Fruit fly (Drosophila melanogaster) whole organism, embryonic: ENCODE measurements around the gene puf.
A peak's percentile ranks its signal among the peaks of the same experiment; 100 is the strongest.

Experiments used
- ATbp ChIP-seq: fragments of 200-800 bp; sonication (Bioruptor generic); optimal IDR thresholded peaks from 2 replicates; lab custom pipeline; 2017; ENCODE audit warnings: missing biosample characterization, mild to moderate bottlenecking, missing genetic modification characterization, missing genetic modification reagents
- Aef1 ChIP-seq: fragments of 200-800 bp; sonication (Bioruptor generic); IDR thresholded peaks from 3 replicates; pipeline ENCODE4 v1.3.6; 2022; ENCODE audit warnings: missing biosample characterization, missing genetic modification characterization
- CG10147 ChIP-seq: fragments of 200-800 bp; sonication (Bioruptor generic); optimal IDR thresholded peaks from 2 replicates; lab custom pipeline; 2019; ENCODE audit warnings: missing biosample characterization, mild to moderate bottlenecking, missing genetic modification characterization, moderate library complexity
- CG10979 ChIP-seq: fragments of 200-800 bp; sonication (Bioruptor generic); optimal IDR thresholded peaks from 2 replicates; lab custom pipeline; 2018; ENCODE audit warnings: missing biosample characterization, mild to moderate bottlenecking, missing genetic modification characterization, moderate library complexity
- CG11093 ChIP-seq: fragments of 200-800 bp; sonication (Bioruptor generic); IDR thresholded peaks from 3 replicates; pipeline ENCODE4 v1.3.6; 2022; ENCODE audit warnings: missing biosample characterization, missing genetic modification characterization
- CG11723 ChIP-seq: fragments of 200-800 bp; sonication (Bioruptor generic); optimal IDR thresholded peaks from 2 replicates; lab custom pipeline; 2017; ENCODE audit warnings: missing biosample characterization, mild to moderate bottlenecking, missing genetic modification characterization
- CG12744 ChIP-seq: fragments of 200-800 bp; sonication (Bioruptor generic); optimal IDR thresholded peaks from 2 replicates; lab custom pipeline; 2016; ENCODE audit warnings: missing biosample characterization, missing genetic modification characterization
- CG12942 ChIP-seq: fragments of 200-800 bp; sonication (Bioruptor generic); optimal IDR thresholded peaks from 3 replicates; lab custom pipeline; 2016; ENCODE audit warnings: missing biosample characterization, missing genetic modification characterization
- CG13287 ChIP-seq: fragments of 200-800 bp; sonication (Bioruptor generic); IDR thresholded peaks from 2 replicates; pipeline ENCODE4 v1.3.6; 2022; ENCODE audit warnings: missing biosample characterization, missing genetic modification characterization; ENCODE audit not compliant: partially characterized antibody
- CG13424 ChIP-seq: fragments of 200-800 bp; sonication (Bioruptor generic); optimal IDR thresholded peaks from 2 replicates; lab custom pipeline; 2019; ENCODE audit warnings: missing biosample characterization, mild to moderate bottlenecking, missing genetic modification characterization, moderate library complexity
- CG15011 ChIP-seq: fragments of 200-800 bp; sonication (Bioruptor generic); optimal IDR thresholded peaks from 3 replicates; lab custom pipeline; 2018; ENCODE audit warnings: missing biosample characterization, mild to moderate bottlenecking, missing genetic modification characterization
- CG1529 ChIP-seq: fragments of 200-800 bp; sonication (Bioruptor generic); optimal IDR thresholded peaks from 3 replicates; lab custom pipeline; 2018; ENCODE audit warnings: missing biosample characterization, missing genetic modification characterization
- CG1603 ChIP-seq: fragments of 200-800 bp; sonication (Bioruptor generic); optimal IDR thresholded peaks from 2 replicates; lab custom pipeline; 2019; ENCODE audit warnings: missing biosample characterization, mild to moderate bottlenecking, missing genetic modification characterization, moderate library complexity
- CG17802 ChIP-seq: fragments of 200-800 bp; sonication (Bioruptor generic); optimal IDR thresholded peaks from 2 replicates; lab custom pipeline; 2018; ENCODE audit warnings: missing biosample characterization, mild to moderate bottlenecking, missing genetic modification characterization, moderate library complexity
- CG18476 ChIP-seq: fragments of 200-800 bp; sonication (Bioruptor generic); optimal IDR thresholded peaks from 2 replicates; lab custom pipeline; 2016; ENCODE audit warnings: missing biosample characterization, mild to moderate bottlenecking, missing genetic modification characterization
- CG18619 ChIP-seq: fragments of 200-800 bp; sonication (Bioruptor generic); optimal IDR thresholded peaks from 3 replicates; lab custom pipeline; 2017; ENCODE audit warnings: missing biosample characterization, mild to moderate bottlenecking, missing genetic modification characterization
- CG2116 ChIP-seq: fragments of 200-800 bp; sonication (Bioruptor generic); optimal IDR thresholded peaks from 3 replicates; lab custom pipeline; 2018; ENCODE audit warnings: missing biosample characterization, mild to moderate bottlenecking, missing genetic modification characterization
- CG34422 ChIP-seq: fragments of 200-800 bp; sonication (Bioruptor generic); IDR thresholded peaks from 3 replicates; pipeline ENCODE4 v1.3.6; 2022; ENCODE audit warnings: missing biosample characterization, missing genetic modification characterization
- CG3995 ChIP-seq: fragments of 200-800 bp; sonication (Bioruptor generic); optimal IDR thresholded peaks from 3 replicates; lab custom pipeline; 2016; ENCODE audit warnings: missing biosample characterization, missing genetic modification characterization
- CG6683 ChIP-seq: fragments of 200-800 bp; sonication (Bioruptor generic); optimal IDR thresholded peaks from 2 replicates; lab custom pipeline; 2017; ENCODE audit warnings: missing biosample characterization, mild to moderate bottlenecking, missing genetic modification characterization, missing genetic modification reagents
- CG6791 ChIP-seq: fragments of 200-800 bp; sonication (Bioruptor generic); IDR thresholded peaks from 3 replicates; pipeline ENCODE4 v1.3.6; 2022; ENCODE audit warnings: missing biosample characterization, missing genetic modification characterization; ENCODE audit not compliant: partially characterized antibody
- CG8290 ChIP-seq, 3 experiments: fragments of 200-800 bp; sonication (Bioruptor generic); optimal IDR thresholded peaks; 2 replicates each; lab custom pipeline; 2016 to 2019; ENCODE audit warnings: missing biosample characterization in 3 of 3, missing genetic modification characterization in 3 of 3, mild to moderate bottlenecking in 2 of 3, moderate library complexity in 1 of 3
- CG8388 ChIP-seq: fragments of 200-800 bp; sonication (Bioruptor generic); optimal IDR thresholded peaks from 2 replicates; lab custom pipeline; 2019; ENCODE audit warnings: missing biosample characterization, mild to moderate bottlenecking, missing genetic modification characterization, moderate library complexity
- CG9215 ChIP-seq: fragments of 200-800 bp; sonication (Bioruptor generic); IDR thresholded peaks from 2 replicates; pipeline ENCODE4 v1.3.6; 2022; ENCODE audit warnings: missing biosample characterization, missing genetic modification characterization
- D ChIP-seq, 2 experiments: fragments of 200-800 bp in 1 of 2; fragments of >200 bp in 1 of 2; sonication (Bioruptor generic) in 1 of 2; optimal IDR thresholded peaks; 2 replicates in 1 of 2; 3 replicates in 1 of 2; lab custom pipeline; 2017; ENCODE audit warnings: mild to moderate bottlenecking in 1 of 2, missing biosample characterization in 1 of 2, missing genetic modification characterization in 1 of 2, missing genetic modification reagents in 1 of 2
- D19B ChIP-seq: fragments of 200-800 bp; sonication (Bioruptor generic); optimal IDR thresholded peaks from 2 replicates; lab custom pipeline; 2017; ENCODE audit warnings: missing biosample characterization, mild to moderate bottlenecking, missing genetic modification characterization
- Dbx ChIP-seq: fragments of 200-800 bp; sonication (Bioruptor generic); IDR thresholded peaks from 3 replicates; pipeline ENCODE4 v1.3.6; 2022; ENCODE audit warnings: missing biosample characterization, missing genetic modification characterization
- Dip2 ChIP-seq: fragments of 200-800 bp; sonication (Bioruptor generic); IDR thresholded peaks from 2 replicates; pipeline ENCODE4 v1.3.6; 2022; ENCODE audit warnings: missing biosample characterization, missing genetic modification characterization
- Dll ChIP-seq: fragments of 200-800 bp; sonication (Bioruptor generic); IDR thresholded peaks from 4 replicates; pipeline ENCODE4 v1.3.6; 2022; ENCODE audit warnings: missing biosample characterization, missing genetic modification characterization; ENCODE audit not compliant: partially characterized antibody
- Doc2 ChIP-seq: fragments of 200-800 bp; sonication (Bioruptor generic); IDR thresholded peaks from 2 replicates; pipeline ENCODE4 v1.3.6; 2022; ENCODE audit warnings: missing biosample characterization, missing genetic modification characterization
- Doc3 ChIP-seq: fragments of 200-800 bp; sonication (Bioruptor generic); IDR thresholded peaks from 3 replicates; pipeline ENCODE4 v1.3.6; 2022; ENCODE audit warnings: missing biosample characterization, missing genetic modification characterization; ENCODE audit not compliant: partially characterized antibody
- Hand ChIP-seq: fragments of 200-800 bp; sonication (Bioruptor generic); optimal IDR thresholded peaks from 2 replicates; lab custom pipeline; 2017; ENCODE audit warnings: mild to moderate bottlenecking, missing biosample characterization, missing genetic modification reagents, missing genetic modification characterization
- Hr78 ChIP-seq, 2 experiments: fragments of 200-800 bp in 1 of 2; fragments of >200 bp in 1 of 2; sonication (Bioruptor generic) in 1 of 2; optimal IDR thresholded peaks; 2 replicates each; lab custom pipeline; 2017 to 2019; ENCODE audit warnings: missing biosample characterization in 2 of 2, missing genetic modification characterization in 2 of 2, mild to moderate bottlenecking in 1 of 2, moderate library complexity in 1 of 2
- MTF-1 ChIP-seq: fragments of 200-800 bp; sonication (Bioruptor generic); optimal IDR thresholded peaks from 2 replicates; lab custom pipeline; 2018; ENCODE audit warnings: missing biosample characterization, mild to moderate bottlenecking, missing genetic modification characterization, borderline replicate concordance
- Ptx1 ChIP-seq: fragments of 200-800 bp; sonication (Bioruptor generic); IDR thresholded peaks from 2 replicates; pipeline ENCODE4 v1.3.6; 2022; ENCODE audit warnings: missing biosample characterization, missing genetic modification characterization
- abd-A ChIP-seq: fragments of 200-800 bp; sonication (Bioruptor generic); optimal IDR thresholded peaks from 3 replicates; lab custom pipeline; 2019; ENCODE audit warnings: missing biosample characterization, mild to moderate bottlenecking, missing genetic modification characterization, moderate library complexity
- cad ChIP-seq: fragments of >200 bp; optimal IDR thresholded peaks from 2 replicates; lab custom pipeline; 2017; ENCODE audit warnings: missing biosample characterization, missing genetic modification characterization
- chn ChIP-seq: fragments of 200-800 bp; sonication (Bioruptor generic); optimal IDR thresholded peaks from 2 replicates; lab custom pipeline; 2016; ENCODE audit warnings: missing biosample characterization, missing genetic modification characterization
- corto ChIP-seq: fragments of 200-800 bp; sonication (Bioruptor generic); optimal IDR thresholded peaks from 2 replicates; lab custom pipeline; 2016; ENCODE audit warnings: missing biosample characterization, mild to moderate bottlenecking, missing genetic modification characterization, moderate library complexity
- jumu ChIP-seq: fragments of 200-800 bp; sonication (Bioruptor generic); optimal IDR thresholded peaks from 3 replicates; lab custom pipeline; 2016; ENCODE audit warnings: missing biosample characterization, missing genetic modification characterization
- nerfin-2 ChIP-seq: fragments of 200-800 bp; sonication (Bioruptor generic); IDR thresholded peaks from 2 replicates; pipeline ENCODE4 v1.3.6; 2022; ENCODE audit warnings: missing biosample characterization, missing genetic modification characterization; ENCODE audit not compliant: partially characterized antibody
- oc ChIP-seq: fragments of 200-800 bp; sonication (Bioruptor generic); optimal IDR thresholded peaks from 2 replicates; lab custom pipeline; 2018; ENCODE audit warnings: missing biosample characterization, mild to moderate bottlenecking, missing genetic modification characterization, moderate library complexity
- org-1 ChIP-seq: fragments of 200-800 bp; sonication (Bioruptor generic); optimal IDR thresholded peaks from 2 replicates; lab custom pipeline; 2017; ENCODE audit warnings: missing biosample characterization, missing genetic modification characterization
- peb ChIP-seq: fragments of 200-800 bp; sonication (Bioruptor generic); IDR thresholded peaks from 2 replicates; pipeline ENCODE4 v1.3.6; 2022; ENCODE audit warnings: missing biosample characterization, missing genetic modification characterization
- psq ChIP-seq: fragments of 200-800 bp; sonication (Bioruptor generic); optimal IDR thresholded peaks from 2 replicates; lab custom pipeline; 2017; ENCODE audit warnings: missing biosample characterization, missing genetic modification characterization
- unc-4 ChIP-seq: fragments of 200-800 bp; sonication (Bioruptor generic); IDR thresholded peaks from 2 replicates; pipeline ENCODE4 v1.3.6; 2022; ENCODE audit warnings: missing biosample characterization, missing genetic modification characterization; ENCODE audit not compliant: partially characterized antibody
- vvl ChIP-seq: fragments of 200-800 bp; sonication (Bioruptor generic); IDR thresholded peaks from 2 replicates; pipeline ENCODE4 v1.3.6; 2022; ENCODE audit warnings: missing biosample characterization, missing genetic modification characterization
- zf30C ChIP-seq: fragments of 200-800 bp; sonication (Bioruptor generic); optimal IDR thresholded peaks from 3 replicates; lab custom pipeline; 2018; ENCODE audit warnings: missing biosample characterization, mild to moderate bottlenecking, missing genetic modification characterization

puf gene

dm6 chr3R:24661679-24662411, 12.0 kb upstream of the puf start, which contains the start of gene Ppox (continued):
- TF ChIP-seq D (optimal IDR thresholded peaks at IDR 0.05; lab: Kevin White, UChicago) = no peak
- no peak for TF ChIP-seq D (GFP tag; optimal IDR thresholded peaks at IDR 0.05; lab: Kevin White, UChicago)
- TF ChIP-seq CG1603 (tag; lab: Kevin White, UChicago) = no peak
- no peak for TF ChIP-seq Hand
- TF ChIP-seq CG10147 (GFP tag; lab: Kevin White, UChicago) = no peak
- TF ChIP-seq Dll (GFP tag; lab: Robert Waterston, UW) = peak; percentile 96
- TF ChIP-seq Hr78 (GFP tag; optimal IDR thresholded peaks at IDR 0.05; lab: Kevin White, UChicago) = no peak
- TF ChIP-seq CG10979 (tag; lab: Kevin White, UChicago) = no peak
- no peak for TF ChIP-seq Ptx1 (GFP tag; lab: Robert Waterston, UW)
- TF ChIP-seq corto (GFP tag; lab: Kevin White, UChicago) = no peak
- no peak for TF ChIP-seq CG1529
- TF ChIP-seq vvl (GFP tag; lab: Robert Waterston, UW) = no peak
- no peak for TF ChIP-seq ATbp
- no peak for TF ChIP-seq org-1 (GFP tag; lab: Kevin White, UChicago)
- no peak for TF ChIP-seq oc (tag; lab: Kevin White, UChicago)
- no peak for TF ChIP-seq chn
- no peak for TF ChIP-seq psq (GFP tag; lab: Kevin White, UChicago)
- no peak for TF ChIP-seq CG11723 (GFP tag; lab: Kevin White, UChicago)
- peak; percentile 98 for TF ChIP-seq CG13287
- TF ChIP-seq peb = no peak
- TF ChIP-seq CG11093 (GFP tag; lab: Robert Waterston, UW) = no peak
- TF ChIP-seq jumu (GFP tag; lab: Kevin White, UChicago) = no peak
- peak; percentile 25 for TF ChIP-seq CG2116
- TF ChIP-seq CG13424 (tag; lab: Kevin White, UChicago) = no peak
- no peak for TF ChIP-seq CG15011 (GFP tag; lab: Kevin White, UChicago)
- TF ChIP-seq CG6791 (GFP tag; lab: Robert Waterston, UW) = peak; percentile 81
- TF ChIP-seq nerfin-2 (GFP tag; lab: Robert Waterston, UW) = peak; percentile 92
- TF ChIP-seq CG6683 (GFP tag; lab: Kevin White, UChicago) = no peak
- peak; percentile 95 for TF ChIP-seq Doc3 (GFP tag; lab: Robert Waterston, UW)
- TF ChIP-seq CG17802 (tag; lab: Kevin White, UChicago) = no peak
- TF ChIP-seq Aef1 (GFP tag; lab: Robert Waterston, UW) = no peak
- TF ChIP-seq Dip2 (GFP tag; lab: Robert Waterston, UW) = no peak
- no peak for TF ChIP-seq CG12942 (GFP tag; lab: Kevin White, UChicago)
- TF ChIP-seq CG34422 (GFP tag; lab: Robert Waterston, UW) = peak; percentile 31; the same call in 1 of the 3 replicates
- no peak for TF ChIP-seq cad (GFP tag; lab: Kevin White, UChicago)
- TF ChIP-seq zf30C (GFP tag; lab: Kevin White, UChicago) = no peak
- no peak for TF ChIP-seq Dbx (GFP tag; lab: Robert Waterston, UW)
- TF ChIP-seq CG8388 (GFP tag; lab: Kevin White, UChicago) = no peak
- TF ChIP-seq Doc2 (GFP tag; lab: Robert Waterston, UW) = no peak
- TF ChIP-seq unc-4 (GFP tag; lab: Robert Waterston, UW) = peak; percentile 94
- TF ChIP-seq CG18476 (GFP tag; lab: Kevin White, UChicago) = no peak
- TF ChIP-seq CG8290 (GFP tag; optimal IDR thresholded peaks at IDR 0.05; lab: Kevin White, UChicago) = no peak
- no peak for TF ChIP-seq CG8290 (tag; optimal IDR thresholded peaks at IDR 0.05; lab: Kevin White, UChicago)
- no peak for TF ChIP-seq CG12744 (GFP tag; lab: Kevin White, UChicago)
- no peak for TF ChIP-seq D19B (GFP tag; lab: Kevin White, UChicago)
- no peak for TF ChIP-seq CG9215 (GFP tag; lab: Robert Waterston, UW)
- TF ChIP-seq abd-A = no peak
- peak; percentile 96 for TF ChIP-seq CG3995
- no peak for TF ChIP-seq MTF-1 (GFP tag; lab: Kevin White, UChicago)
- TF ChIP-seq CG18619 = no peak
